Fruit fly (Drosophila melanogaster): ENCODE results near the gene csw.
A peak's percentile ranks its signal among the peaks of the same experiment; 100 is the strongest.

Gene csw

dm6 chrX:2061119-2061518 is 32.9 kb upstream of the csw start (continued):
- TF ChIP-seq CG13424 (tag; optimal IDR thresholded peaks at IDR 0.05) (peak; percentile 61), CG7786 (GFP tag; optimal IDR thresholded peaks at IDR 0.05) (no peak), nau (GFP tag; optimal IDR thresholded peaks at IDR 0.05) (no peak), E2f1 (GFP tag; IDR thresholded peaks at IDR 0.05) (no peak), croc (GFP tag; conservative IDR thresholded peaks at IDR 0.05) (0 out of 3 replicates have a peak, but pooled peaks have one; percentile 12), HLH3B (GFP tag; IDR thresholded peaks at IDR 0.05) (no peak), ERR (GFP tag; optimal IDR thresholded peaks at IDR 0.05) (no peak), mirr (GFP tag; optimal IDR thresholded peaks at IDR 0.05) (peak; percentile 2), btn (GFP tag; optimal IDR thresholded peaks at IDR 0.05) (no peak), hkb (optimal IDR thresholded peaks at IDR 0.05) (no peak), hkb (GFP tag; IDR thresholded peaks at IDR 0.05) (no peak; the same call in 1 of the 2 replicates), CG7357 (GFP tag; IDR thresholded peaks at IDR 0.05) (no peak), al (GFP tag; IDR thresholded peaks at IDR 0.05) (no peak), cas (GFP tag; IDR thresholded peaks at IDR 0.05) (no peak), pho (GFP tag; optimal IDR thresholded peaks at IDR 0.05) (no peak), CG14710 (tag; optimal IDR thresholded peaks at IDR 0.05) (peak; percentile 55), CG11504 (tag; optimal IDR thresholded peaks at IDR 0.05) (no peak), HLH4C (GFP tag; IDR thresholded peaks at IDR 0.05; ENCODE audit: partially characterized antibody) (no peak), Eip74EF (GFP tag; optimal IDR thresholded peaks at IDR 0.05) (peak in 1 of 2 experiments; percentile 91), CG2116 (GFP tag; optimal IDR thresholded peaks at IDR 0.05) (peak; percentile 39), Asciz (GFP tag; optimal IDR thresholded peaks at IDR 0.05) (peak; percentile 54), twi (tag; optimal IDR thresholded peaks at IDR 0.05) (peak; percentile 27), Trl (optimal IDR thresholded peaks at IDR 0.05) (no peak), Trl (GFP tag; optimal IDR thresholded peaks at IDR 0.05) (peak; percentile 17), CG13296 (GFP tag; optimal IDR thresholded peaks at IDR 0.05) (peak; percentile 43), Meics (GFP tag; optimal IDR thresholded peaks at IDR 0.05) (peak; percentile 40), CG32772 (GFP tag; IDR thresholded peaks at IDR 0.05) (no peak), CG4424 (GFP tag; optimal IDR thresholded peaks at IDR 0.05) (peak; percentile 23), sim (GFP tag; IDR thresholded peaks at IDR 0.05) (no peak), luna (GFP tag; optimal IDR thresholded peaks at IDR 0.05) (no peak), Spps (tag; optimal IDR thresholded peaks at IDR 0.05) (no peak), lov (optimal IDR thresholded peaks at IDR 0.05) (no peak), lov (GFP tag; IDR thresholded peaks at IDR 0.05) (no peak), ac (GFP tag; optimal IDR thresholded peaks at IDR 0.05) (peak; percentile 5), dmrt99B (tag; optimal IDR thresholded peaks at IDR 0.05) (peak; percentile 62), Tbp (GFP tag; optimal IDR thresholded peaks at IDR 0.05) (no peak), CG10654 (GFP tag; optimal IDR thresholded peaks at IDR 0.05) (no peak), CG4854 (GFP tag; optimal IDR thresholded peaks at IDR 0.05) (no peak), lmd (GFP tag; IDR thresholded peaks at IDR 0.05) (0 out of 2 replicates have a peak, but pooled peaks have one; percentile 18), eve (GFP tag; optimal IDR thresholded peaks at IDR 0.05) (no peak), ci (GFP tag; IDR thresholded peaks at IDR 0.05) (peak; percentile 68; the same call in 2 of the 3 replicates), CG14441 (GFP tag; IDR thresholded peaks at IDR 0.05) (no peak), Oli (tag; optimal IDR thresholded peaks at IDR 0.05) (peak; percentile 21), CG12769 (tag; optimal IDR thresholded peaks at IDR 0.05) (no peak), Jarid2 (GFP tag; optimal IDR thresholded peaks at IDR 0.05) (peak; percentile 17), stwl (tag; optimal IDR thresholded peaks at IDR 0.05) (no peak), bowl (GFP tag; IDR thresholded peaks at IDR 0.05) (no peak), CG9609 (GFP tag; optimal IDR thresholded peaks at IDR 0.05) (no peak), CG6683 (GFP tag; optimal IDR thresholded peaks at IDR 0.05) (peak; percentile 7), p53 (GFP tag; optimal IDR thresholded peaks at IDR 0.05) (no peak), D (optimal IDR thresholded peaks at IDR 0.05) (no peak), D (GFP tag; optimal IDR thresholded peaks at IDR 0.05) (peak; percentile 24), mld (GFP tag; IDR thresholded peaks at IDR 0.05; ENCODE audit: partially characterized antibody) (no peak)

All from whole organism, embryonic.